Worm (Caenorhabditis elegans) whole organism, L1 larva: ENCODE measurements around the gene frpr-18.

Experiments used
- F16B12.6 ChIP-seq: fragments of 150-350 bp; optimal IDR thresholded peaks from 2 replicates; lab custom pipeline; 2014; ENCODE audit warnings: missing biosample characterization, missing genetic modification characterization
- aha-1 ChIP-seq: fragments of 150-350 bp; optimal IDR thresholded peaks from 2 replicates; lab custom pipeline; 2014; ENCODE audit warnings: missing biosample characterization, missing genetic modification characterization
- aly-2 ChIP-seq: fragments of 150-350 bp; optimal IDR thresholded peaks from 2 replicates; lab custom pipeline; 2014; ENCODE audit warnings: missing biosample characterization, missing genetic modification characterization
- ceh-63 ChIP-seq: fragments of 200-800 bp; sonication (Bioruptor generic); optimal IDR thresholded peaks from 2 replicates; lab custom pipeline; 2018; ENCODE audit warnings: mild to moderate bottlenecking, missing genetic modification characterization, missing compliant biosample characterization
- ceh-82 ChIP-seq, 3 experiments: fragments of 150-350 bp in 1 of 3; sonication (generic microtip) in 2 of 3; optimal IDR thresholded peaks; 2 replicates each; lab custom pipeline; 2014 to 2017; ENCODE audit warnings: missing biosample characterization in 3 of 3, missing genetic modification characterization in 3 of 3
- ces-1 ChIP-seq: fragments of 150-350 bp; optimal IDR thresholded peaks from 2 replicates; lab custom pipeline; 2014; ENCODE audit warnings: missing biosample characterization, missing genetic modification reagents, missing genetic modification characterization
- dsc-1 ChIP-seq: sonication (generic microtip); optimal IDR thresholded peaks from 2 replicates; lab custom pipeline; 2016; ENCODE audit warnings: mild to moderate bottlenecking, missing genetic modification characterization, missing compliant biosample characterization
- efl-1 ChIP-seq, 4 experiments: fragments of 150-350 bp; optimal IDR thresholded peaks in 3 of 4; peaks in 1 of 4; 1 replicate in 1 of 4; 2 replicates in 3 of 4; lab custom pipeline; 2014; ENCODE audit warnings: missing biosample characterization in 2 of 4, missing genetic modification characterization in 2 of 4, missing genetic modification reagents in 2 of 4
- egl-27 ChIP-seq, 2 experiments: fragments of 150-350 bp in 1 of 2; sonication (generic microtip); optimal IDR thresholded peaks; 3 replicates each; lab custom pipeline; 2017 to 2018; ENCODE audit warnings: missing biosample characterization in 2 of 2, missing genetic modification characterization in 2 of 2, missing genetic modification reagents in 2 of 2
- ets-5 ChIP-seq: fragments of 200-800 bp; sonication (Bioruptor generic); IDR thresholded peaks from 2 replicates; pipeline ENCODE4 v1.3.6; 2022; ENCODE audit warnings: missing genetic modification characterization, missing compliant biosample characterization
- fkh-10 ChIP-seq: sonication (generic microtip); optimal IDR thresholded peaks from 2 replicates; lab custom pipeline; 2017; ENCODE audit warnings: missing biosample characterization, missing genetic modification reagents, missing genetic modification characterization
- fkh-8 ChIP-seq: sonication (generic microtip); optimal IDR thresholded peaks from 2 replicates; lab custom pipeline; 2016; ENCODE audit warnings: mild to moderate bottlenecking, missing genetic modification characterization, missing compliant biosample characterization
- fos-1 ChIP-seq: fragments of 150-350 bp; optimal IDR thresholded peaks from 2 replicates; lab custom pipeline; 2014; ENCODE audit warnings: missing biosample characterization, missing genetic modification characterization
- grh-1 ChIP-seq: fragments of 200-800 bp; sonication (Bioruptor generic); IDR thresholded peaks from 2 replicates; pipeline ENCODE4 v1.3.6; 2022; ENCODE audit warnings: missing genetic modification reagents, missing genetic modification characterization, missing compliant biosample characterization
- irx-1 ChIP-seq: sonication (generic microtip); optimal IDR thresholded peaks from 2 replicates; lab custom pipeline; 2016; ENCODE audit warnings: missing genetic modification characterization, missing compliant biosample characterization
- isw-1 ChIP-seq: fragments of 200-800 bp; sonication (Bioruptor generic); IDR thresholded peaks from 2 replicates; pipeline ENCODE4 v1.3.6; 2022; ENCODE audit warnings: missing genetic modification characterization, missing compliant biosample characterization
- jun-1 ChIP-seq: fragments of 150-350 bp; optimal IDR thresholded peaks from 2 replicates; lab custom pipeline; 2014; ENCODE audit warnings: missing biosample characterization, missing genetic modification reagents, missing genetic modification characterization
- lin-13 ChIP-seq: fragments of 150-350 bp; optimal IDR thresholded peaks from 2 replicates; lab custom pipeline; 2014; ENCODE audit warnings: missing biosample characterization, missing genetic modification reagents, missing genetic modification characterization
- lin-15B ChIP-seq: fragments of 150-350 bp; sonication (generic microtip); optimal IDR thresholded peaks from 3 replicates; lab custom pipeline; 2014; ENCODE audit warnings: missing biosample characterization, missing genetic modification characterization
- lin-35 ChIP-seq, 2 experiments: fragments of 150-350 bp; optimal IDR thresholded peaks; 2 replicates each; lab custom pipeline; 2014; ENCODE audit warnings: missing biosample characterization in 2 of 2, missing genetic modification characterization in 2 of 2, missing genetic modification reagents in 2 of 2
- lin-39 ChIP-seq: fragments of 150-350 bp; optimal IDR thresholded peaks from 2 replicates; lab custom pipeline; 2014; ENCODE audit warnings: missing biosample characterization, missing genetic modification reagents, missing genetic modification characterization
- lir-3 ChIP-seq: sonication (generic microtip); optimal IDR thresholded peaks from 2 replicates; lab custom pipeline; 2016; ENCODE audit warnings: mild to moderate bottlenecking, missing genetic modification characterization, moderate library complexity, missing compliant biosample characterization; ENCODE audit not compliant: poor library complexity
- lsy-2 ChIP-seq, 2 experiments: fragments of 150-350 bp; optimal IDR thresholded peaks; 2 replicates each; lab custom pipeline; 2014; ENCODE audit warnings: missing biosample characterization in 2 of 2, missing genetic modification characterization in 2 of 2
- mab-9 ChIP-seq: fragments of 200-800 bp; sonication (Bioruptor generic); IDR thresholded peaks from 2 replicates; pipeline ENCODE4 v1.3.6; 2022; ENCODE audit warnings: missing genetic modification reagents, missing genetic modification characterization, missing compliant biosample characterization
- mdl-1 ChIP-seq, 2 experiments: fragments of 150-350 bp; optimal IDR thresholded peaks; 2 replicates each; lab custom pipeline; 2014 to 2017; ENCODE audit warnings: missing biosample characterization in 2 of 2, missing genetic modification characterization in 2 of 2, inconsistent platforms in 1 of 2
- mef-2 ChIP-seq: fragments of 150-350 bp; optimal IDR thresholded peaks from 2 replicates; lab custom pipeline; 2014; ENCODE audit warnings: missing biosample characterization, missing genetic modification characterization
- mep-1 ChIP-seq: fragments of 150-350 bp; optimal IDR thresholded peaks from 2 replicates; lab custom pipeline; 2014; ENCODE audit warnings: missing biosample characterization, missing genetic modification characterization
- nhr-11 ChIP-seq: fragments of 150-350 bp; optimal IDR thresholded peaks from 2 replicates; lab custom pipeline; 2014; ENCODE audit warnings: missing biosample characterization, missing genetic modification characterization
- nhr-12 ChIP-seq: sonication (generic microtip); optimal IDR thresholded peaks from 2 replicates; lab custom pipeline; 2017; ENCODE audit warnings: missing biosample characterization, missing genetic modification characterization
- nhr-19 ChIP-seq: fragments of 200-800 bp; sonication (Bioruptor generic); conservative IDR thresholded peaks from 2 replicates; pipeline ENCODE4 v1.3.6; 2022; ENCODE audit warnings: missing genetic modification characterization, missing compliant biosample characterization
- nhr-20 ChIP-seq: sonication (generic microtip); optimal IDR thresholded peaks from 2 replicates; lab custom pipeline; 2016; ENCODE audit warnings: mild to moderate bottlenecking, missing genetic modification characterization, missing compliant biosample characterization
- nhr-237 ChIP-seq: fragments of 150-350 bp; optimal IDR thresholded peaks from 2 replicates; lab custom pipeline; 2014; ENCODE audit warnings: missing biosample characterization, missing genetic modification characterization
- nhr-71 ChIP-seq: sonication (generic microtip); optimal IDR thresholded peaks from 2 replicates; lab custom pipeline; 2016; ENCODE audit warnings: mild to moderate bottlenecking, missing genetic modification characterization, moderate library complexity, missing compliant biosample characterization
- nhr-77 ChIP-seq: fragments of 150-350 bp; optimal IDR thresholded peaks from 2 replicates; lab custom pipeline; 2014; ENCODE audit warnings: missing biosample characterization, missing genetic modification characterization
- nhr-84 ChIP-seq: sonication (generic microtip); optimal IDR thresholded peaks from 2 replicates; lab custom pipeline; 2017; ENCODE audit warnings: missing biosample characterization, missing genetic modification characterization
- nhr-85 ChIP-seq: sonication (generic microtip); peaks from one replicate; lab custom pipeline; 2016; ENCODE audit warnings: missing genetic modification characterization, inconsistent platforms, missing compliant biosample characterization
- nhr-90 ChIP-seq: sonication (generic microtip); optimal IDR thresholded peaks from 2 replicates; lab custom pipeline; 2016; ENCODE audit warnings: mild to moderate bottlenecking, missing genetic modification characterization, missing compliant biosample characterization; ENCODE audit not compliant: poor library complexity
- rnt-1 ChIP-seq: sonication (generic microtip); optimal IDR thresholded peaks from 2 replicates; lab custom pipeline; 2016; ENCODE audit warnings: mild to moderate bottlenecking, missing genetic modification characterization, moderate library complexity, missing compliant biosample characterization
- skn-1 ChIP-seq: fragments of 150-350 bp; optimal IDR thresholded peaks from 2 replicates; lab custom pipeline; 2014; ENCODE audit warnings: missing biosample characterization, missing genetic modification characterization
- snpc-4 ChIP-seq: fragments of 150-350 bp; optimal IDR thresholded peaks from 2 replicates; lab custom pipeline; 2014; ENCODE audit warnings: missing biosample characterization, missing genetic modification characterization
- snu-23 ChIP-seq: sonication (generic microtip); optimal IDR thresholded peaks from 2 replicates; lab custom pipeline; 2016; ENCODE audit warnings: missing genetic modification characterization, missing compliant biosample characterization
- sox-4 ChIP-seq: sonication (generic microtip); optimal IDR thresholded peaks from 2 replicates; lab custom pipeline; 2016; ENCODE audit warnings: missing genetic modification characterization, missing compliant biosample characterization
- sptf-1 ChIP-seq: fragments of 150-350 bp; optimal IDR thresholded peaks from 2 replicates; lab custom pipeline; 2014; ENCODE audit warnings: missing biosample characterization, missing genetic modification characterization
- sup-37 ChIP-seq: fragments of 200-800 bp; sonication (Bioruptor generic); optimal IDR thresholded peaks from 2 replicates; lab custom pipeline; 2018; ENCODE audit warnings: mild to moderate bottlenecking, missing genetic modification characterization, missing compliant biosample characterization
- swsn-7 ChIP-seq: sonication (generic microtip); optimal IDR thresholded peaks from 2 replicates; lab custom pipeline; 2016; ENCODE audit warnings: missing genetic modification characterization, missing compliant biosample characterization
- tbx-2 ChIP-seq: sonication (generic microtip); optimal IDR thresholded peaks from 2 replicates; lab custom pipeline; 2016; ENCODE audit warnings: missing genetic modification characterization, missing compliant biosample characterization
- tlp-1 ChIP-seq: fragments of 150-350 bp; optimal IDR thresholded peaks from 2 replicates; lab custom pipeline; 2014; ENCODE audit warnings: missing biosample characterization, missing genetic modification characterization
- unc-130 ChIP-seq: fragments of 150-350 bp; optimal IDR thresholded peaks from 2 replicates; lab custom pipeline; 2017; ENCODE audit warnings: missing biosample characterization, missing genetic modification characterization, inconsistent platforms
- unc-30 ChIP-seq: sonication (generic microtip); optimal IDR thresholded peaks from 2 replicates; lab custom pipeline; 2017; ENCODE audit warnings: missing biosample characterization, missing genetic modification characterization
- unc-86 ChIP-seq: sonication (generic microtip); optimal IDR thresholded peaks from 2 replicates; lab custom pipeline; 2016; ENCODE audit warnings: missing genetic modification characterization, missing compliant biosample characterization
- unc-98 ChIP-seq: fragments of 200-800 bp; sonication (Bioruptor generic); IDR thresholded peaks from 2 replicates; pipeline ENCODE4 v1.3.6; 2022; ENCODE audit warnings: missing genetic modification characterization, missing compliant biosample characterization
- xbp-1 ChIP-seq: sonication (generic microtip); optimal IDR thresholded peaks from 2 replicates; lab custom pipeline; 2016; ENCODE audit warnings: missing genetic modification characterization, missing compliant biosample characterization
- zag-1 ChIP-seq: fragments of 150-350 bp; optimal IDR thresholded peaks from 2 replicates; lab custom pipeline; 2014; ENCODE audit warnings: missing biosample characterization, missing genetic modification characterization
- ztf-4 ChIP-seq: fragments of 150-350 bp; optimal IDR thresholded peaks from 2 replicates; lab custom pipeline; 2014; ENCODE audit warnings: missing biosample characterization, missing genetic modification characterization

frpr-18 gene

DNA sequence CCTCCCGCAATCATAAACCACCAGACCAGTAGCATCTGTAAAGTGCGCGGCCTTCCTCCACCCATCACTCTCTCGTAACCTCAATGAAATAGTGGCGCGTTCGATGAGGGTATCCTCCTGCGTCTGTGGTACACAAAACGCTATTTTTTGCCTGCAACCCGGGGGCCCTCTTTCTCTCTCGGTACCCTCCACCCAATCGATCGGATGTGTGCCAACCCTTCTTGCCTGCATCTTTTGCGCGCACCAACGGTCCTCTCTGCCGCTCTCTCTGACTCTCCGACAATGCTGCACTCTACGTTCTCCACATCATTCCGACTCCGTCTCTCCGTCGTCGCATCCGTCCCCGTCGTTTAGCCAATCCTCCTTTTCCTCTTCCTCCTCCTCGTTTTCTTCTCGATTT is 9.4 kb downstream of the frpr-18 start:
- TF ChIP-seq unc-86 (tag; lab: Kevin White, UChicago) (peak; percentile 78), rnt-1 (tag; lab: Kevin White, UChicago) (peak; percentile 65), irx-1 (peak; percentile 74), nhr-12 (no peak), fos-1 (tag; lab: Kevin White, UChicago) (peak; percentile 45), nhr-20 (tag; lab: Kevin White, UChicago) (peak; percentile 77), lir-3 (tag; lab: Kevin White, UChicago) (peak; percentile 27), snu-23 (GFP tag; lab: Kevin White, UChicago) (peak; percentile 87), swsn-7 (tag; lab: Kevin White, UChicago) (peak; percentile 80), jun-1 (tag; lab: Kevin White, UChicago) (peak; percentile 51), mdl-1 (tag; optimal IDR thresholded peaks at IDR 0.05; lab: Kevin White, UChicago) (peak in 1 of 2 experiments; percentile 37), nhr-71 (tag; lab: Kevin White, UChicago) (peak; percentile 84), unc-130 (tag; lab: Kevin White, UChicago) (no peak), nhr-11 (no peak), nhr-85 (peak; percentile 92), sox-4 (tag; lab: Kevin White, UChicago) (peak; percentile 61), ceh-63 (no peak), mep-1 (tag; lab: Kevin White, UChicago) (peak; percentile 63), ces-1 (GFP tag; lab: Kevin White, UChicago) (no peak), dsc-1 (tag; lab: Kevin White, UChicago) (peak; percentile 67), ets-5 (GFP tag; lab: Robert Waterston, UW) (no peak), nhr-19 (GFP tag; lab: Robert Waterston, UW) (peak; percentile 60), aha-1 (tag; lab: Kevin White, UChicago) (no peak), tlp-1 (tag; lab: Kevin White, UChicago) (no peak), fkh-8 (tag; lab: Kevin White, UChicago) (peak; percentile 78), F16B12.6 (tag; lab: Kevin White, UChicago) (no peak), lin-35 (GFP tag; optimal IDR thresholded peaks at IDR 0.05; lab: Kevin White, UChicago) (peak; percentile 45 to 51), zag-1 (tag; lab: Kevin White, UChicago) (no peak), mab-9 (GFP tag; lab: Robert Waterston, UW) (peak; percentile 73; the same call in 1 of the 2 replicates), xbp-1 (tag; lab: Kevin White, UChicago) (peak; percentile 61), egl-27 (tag; optimal IDR thresholded peaks at IDR 0.05; lab: Kevin White, UChicago) (peak in 1 of 2 experiments; percentile 66), lin-13 (GFP tag; lab: Kevin White, UChicago) (peak; percentile 21), efl-1 (optimal IDR thresholded peaks at IDR 0.05; lab: Kevin White, UChicago) (peak; percentile 54 to 63), efl-1 (GFP tag; optimal IDR thresholded peaks at IDR 0.05 in 1 of 2; lab: Kevin White, UChicago) (peak; percentile 1 to 93), tbx-2 (peak; percentile 83), skn-1 (tag; lab: Kevin White, UChicago) (peak; percentile 20), sptf-1 (tag; lab: Kevin White, UChicago) (no peak), nhr-237 (tag; lab: Kevin White, UChicago) (peak; percentile 34), sup-37 (GFP tag; lab: Kevin White, UChicago) (peak; percentile 20), ceh-82 (tag; optimal IDR thresholded peaks at IDR 0.05; lab: Kevin White, UChicago) (peak; percentile 39 to 75 (median 74)), unc-30 (tag; lab: Kevin White, UChicago) (no peak), nhr-84 (no peak), lsy-2 (tag; optimal IDR thresholded peaks at IDR 0.05; lab: Kevin White, UChicago) (peak; percentile 65 to 75), lin-39 (tag; lab: Kevin White, UChicago) (no peak), mef-2 (peak; percentile 50), isw-1 (GFP tag; lab: Robert Waterston, UW) (peak; percentile 45), aly-2 (tag; lab: Kevin White, UChicago) (peak; percentile 63), lin-15B (no peak), snpc-4 (tag; lab: Kevin White, UChicago) (peak; percentile 21), nhr-77 (peak; percentile 70), unc-98 (no peak), ztf-4 (tag; lab: Kevin White, UChicago) (peak; percentile 63), grh-1 (peak; percentile 36; the same call in 1 of the 2 replicates), nhr-90 (tag; lab: Kevin White, UChicago) (peak; percentile 56), fkh-10 (peak; percentile 60)
